Worm (Caenorhabditis elegans) whole organism, L4/young adult: Measurements from ENCODE around the gene cyp-33C4.

ENCODE experiments used
- W03F9.2 ChIP-seq: fragments of 150-350 bp; optimal IDR thresholded peaks from 2 replicates; lab custom pipeline; 2014; ENCODE audit warnings: missing biosample characterization, missing genetic modification characterization
- dao-5 ChIP-seq: sonication (generic microtip); optimal IDR thresholded peaks from 2 replicates; lab custom pipeline; 2016; ENCODE audit warnings: missing genotype, missing genetic modification characterization, moderate library complexity, missing compliant biosample characterization
- him-1 ChIP-seq: sonication (generic microtip); optimal IDR thresholded peaks from 2 replicates; lab custom pipeline; 2016; ENCODE audit warnings: missing genotype, missing genetic modification reagents, missing genetic modification characterization, missing compliant biosample characterization

ce11 chrV:2285107-2285506 lies 49.2 kb downstream of the cyp-33C4 start, which contains the start of gene nhr-227:
- TF ChIP-seq him-1 (tag; lab: Kevin White, UChicago) (no peak), W03F9.2 (tag; lab: Kevin White, UChicago) (no peak), dao-5 (tag; lab: Kevin White, UChicago) (no peak)
